Fruit fly (Drosophila melanogaster): ENCODE results near the gene D1.

dm6 chr3R:9233763-9234162, 6.7 kb downstream of the D1 start:
- TF ChIP-seq CG6163 (GFP tag; IDR thresholded peaks at IDR 0.05) = no peak
- TF ChIP-seq OdsH (GFP tag; optimal IDR thresholded peaks at IDR 0.05) = no peak
